Fruit fly (Drosophila melanogaster): ENCODE results near the gene Atg8a.

Atg8a gene

dm6 chrX:10728541-10728968 lies 39.6 kb downstream of the Atg8a start:
- TF ChIP-seq crol (GFP tag; IDR thresholded peaks at IDR 0.05) (peak; percentile 60), twi (tag; optimal IDR thresholded peaks at IDR 0.05) (peak; percentile 71), Tbp (GFP tag; optimal IDR thresholded peaks at IDR 0.05) (no peak), CG31441 (GFP tag; IDR thresholded peaks at IDR 0.05) (no peak), CG8290 (GFP tag; optimal IDR thresholded peaks at IDR 0.05) (peak; percentile 9), CG8290 (tag; optimal IDR thresholded peaks at IDR 0.05) (no peak), Chrac-16 (GFP tag; optimal IDR thresholded peaks at IDR 0.05) (no peak), PHDP (tag; optimal IDR thresholded peaks at IDR 0.05) (no peak), CG7745 (tag; optimal IDR thresholded peaks at IDR 0.05) (no peak), CG10543 (GFP tag; optimal IDR thresholded peaks at IDR 0.05) (no peak), CG1603 (tag; optimal IDR thresholded peaks at IDR 0.05) (no peak), trem (tag; optimal IDR thresholded peaks at IDR 0.05) (peak; percentile 25), CG17912 (GFP tag; optimal IDR thresholded peaks at IDR 0.05) (no peak), prd (optimal IDR thresholded peaks at IDR 0.05) (no peak), prd (GFP tag; IDR thresholded peaks at IDR 0.05) (no peak), Oli (tag; optimal IDR thresholded peaks at IDR 0.05) (no peak), CG17802 (tag; optimal IDR thresholded peaks at IDR 0.05) (no peak), kah (GFP tag; optimal IDR thresholded peaks at IDR 0.05) (no peak), CG3847 (GFP tag; IDR thresholded peaks at IDR 0.05) (no peak), Meics (GFP tag; optimal IDR thresholded peaks at IDR 0.05) (no peak), CG2889 (GFP tag; IDR thresholded peaks at IDR 0.05) (no peak), cg (GFP tag; optimal IDR thresholded peaks at IDR 0.05) (peak; percentile 26), Pdp1 (GFP tag; optimal IDR thresholded peaks at IDR 0.05) (no peak), insv (GFP tag; optimal IDR thresholded peaks at IDR 0.05) (peak in 1 of 2 experiments; percentile 31), tgo (GFP tag; IDR thresholded peaks at IDR 0.05) (no peak), CG17328 (GFP tag; IDR thresholded peaks at IDR 0.05) (no peak), dati (GFP tag; IDR thresholded peaks at IDR 0.05) (no peak), gsb-n (tag; optimal IDR thresholded peaks at IDR 0.05) (no peak), Ravus (GFP tag; IDR thresholded peaks at IDR 0.05) (no peak), CG2199 (GFP tag; IDR thresholded peaks at IDR 0.05) (peak; percentile 52; the same call in 1 of the 3 replicates), tin (GFP tag; optimal IDR thresholded peaks at IDR 0.05) (no peak), ab (GFP tag; optimal IDR thresholded peaks at IDR 0.05) (no peak), ase (GFP tag; IDR thresholded peaks at IDR 0.05) (no peak), CG12299 (tag; optimal IDR thresholded peaks at IDR 0.05) (no peak), CG17829 (tag; optimal IDR thresholded peaks at IDR 0.05) (no peak), hbn (GFP tag; IDR thresholded peaks at IDR 0.05; ENCODE audit: partially characterized antibody) (no peak), YL-1 (GFP tag; optimal IDR thresholded peaks at IDR 0.05) (no peak), inv (GFP tag; IDR thresholded peaks at IDR 0.05; ENCODE audit: partially characterized antibody) (no peak), Dad (GFP tag; optimal IDR thresholded peaks at IDR 0.05) (no peak), CG17385 (GFP tag; optimal IDR thresholded peaks at IDR 0.05) (no peak), cad (GFP tag; optimal IDR thresholded peaks at IDR 0.05) (no peak), NfI (GFP tag; optimal IDR thresholded peaks at IDR 0.05) (no peak), CG14860 (GFP tag; IDR thresholded peaks at IDR 0.05; ENCODE audit: partially characterized antibody) (0 out of 3 replicates have a peak, but pooled peaks have one; percentile 19), sc (optimal IDR thresholded peaks at IDR 0.05) (no peak), sc (GFP tag; optimal IDR thresholded peaks at IDR 0.05) (no peak), lilli (GFP tag; optimal IDR thresholded peaks at IDR 0.05) (no peak), CG11504 (tag; optimal IDR thresholded peaks at IDR 0.05) (peak; percentile 0), ham (GFP tag; IDR thresholded peaks at IDR 0.05) (no peak), Lim3 (GFP tag; IDR thresholded peaks at IDR 0.05) (no peak), pita (GFP tag; optimal IDR thresholded peaks at IDR 0.05) (peak; percentile 32), CG10431 (GFP tag; optimal IDR thresholded peaks at IDR 0.05) (no peak), grn (GFP tag; optimal IDR thresholded peaks at IDR 0.05) (no peak), cato (GFP tag; optimal IDR thresholded peaks at IDR 0.05; ENCODE audit: borderline replicate concordance) (no peak)
